Worm (Caenorhabditis elegans): ENCODE results near the gene rab-28.
"Not testable (repeated sequence)": the region's sequence is repeated elsewhere in the genome, so short reads cannot be mapped to it uniquely, and the experiment has no call there.

The rab-28 gene

DNA sequence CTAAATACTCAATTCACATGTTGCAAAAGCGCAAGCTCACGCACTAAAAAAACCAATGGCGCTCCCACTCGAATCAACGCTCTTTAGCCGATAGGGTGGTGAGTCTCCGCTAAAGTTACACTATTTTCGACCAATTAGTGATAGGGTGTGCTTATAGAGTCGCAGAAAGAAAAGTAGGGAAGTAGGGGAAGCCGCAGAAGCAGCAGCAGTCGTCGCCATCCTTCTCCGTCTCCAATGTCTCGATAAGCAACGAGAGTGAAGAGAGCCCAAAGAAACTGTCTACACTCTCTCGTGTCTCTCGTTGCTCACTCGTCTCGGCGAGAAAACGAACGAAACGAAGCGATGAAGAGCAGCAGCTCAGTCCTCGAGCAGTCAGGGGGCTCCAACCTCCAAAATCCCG is 47.1 kb downstream of the rab-28 start (continued):
- TF ChIP-seq ama-1 (optimal IDR thresholded peaks at IDR 0.05) (peak; percentile 29), mml-1 (tag; optimal IDR thresholded peaks at IDR 0.05) (no peak), elt-3 (tag; optimal IDR thresholded peaks at IDR 0.05) (no peak), pha-4 (tag; optimal IDR thresholded peaks at IDR 0.05) (peak; percentile 77), R02D3.7 (tag; optimal IDR thresholded peaks at IDR 0.05) (no peak), unc-39 (tag; optimal IDR thresholded peaks at IDR 0.05) (no peak), nfya-1 (tag; optimal IDR thresholded peaks at IDR 0.05; ENCODE audit: insufficient read depth) (peak; percentile 97), ztf-4 (tag; optimal IDR thresholded peaks at IDR 0.05) (no peak)

DNA sequence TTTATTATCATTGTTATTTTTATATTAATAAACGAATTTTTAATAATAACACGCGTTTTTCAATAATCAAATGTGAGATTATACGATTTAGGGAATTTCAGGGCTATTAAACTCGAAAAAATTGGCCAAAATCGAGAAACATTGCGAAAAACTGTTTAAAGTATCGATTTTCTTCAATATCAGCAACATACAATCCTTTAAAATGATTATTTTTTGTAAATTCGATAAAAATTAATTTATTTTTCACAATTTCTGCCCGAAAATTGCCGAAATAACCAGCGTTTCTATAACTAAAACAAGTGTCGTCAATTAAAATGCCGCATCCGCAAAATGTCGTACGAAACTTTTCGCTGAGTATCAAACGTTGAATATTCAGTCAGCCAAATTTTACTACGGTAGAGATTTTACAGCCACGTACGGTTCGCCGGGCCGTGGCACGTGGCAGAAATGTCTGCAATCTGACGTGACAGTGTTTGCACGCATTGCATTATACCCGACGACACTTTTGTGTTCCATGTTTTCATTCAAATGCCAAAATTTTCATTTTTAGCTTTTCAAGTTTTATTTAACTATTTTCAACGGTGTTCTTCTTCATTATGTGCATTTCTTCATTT is 47.7 kb downstream of the rab-28 start:
- peak; percentile 34 for TF ChIP-seq lsy-12 (tag; optimal IDR thresholded peaks at IDR 0.05)
- peak; percentile 43 for TF ChIP-seq nhr-25 (tag; optimal IDR thresholded peaks at IDR 0.05)

- TF ChIP-seq sea-2 (GFP tag; optimal IDR thresholded peaks at IDR 0.05); ztf-4 (tag; optimal IDR thresholded peaks at IDR 0.05); egl-27 (tag; optimal IDR thresholded peaks at IDR 0.05): not testable (repeated sequence)
These were observed 49.3 kb downstream of the rab-28 start, which contains the start of gene C46C2.7 for ce11 chrIV:9194524-9194923. C46C2.7 (plus strand) TSS chrIV:9194824.

ce11 chrIV:9192522-9192921 is 51.3 kb downstream of the rab-28 start, which contains the start of gene C46C2.5:
C46C2.5 (minus strand) TSS chrIV:9192622.
- TF ChIP-seq nhr-23 (tag; optimal IDR thresholded peaks at IDR 0.05) (no peak), ZK546.5 (tag; optimal IDR thresholded peaks at IDR 0.05) (no peak), mdl-1 (tag; optimal IDR thresholded peaks at IDR 0.05) (no peak), ceh-82 (tag; optimal IDR thresholded peaks at IDR 0.05) (no peak), nhr-76 (tag; optimal IDR thresholded peaks at IDR 0.05) (no peak), ztf-4 (tag; optimal IDR thresholded peaks at IDR 0.05) (no peak), nfya-1 (tag; optimal IDR thresholded peaks at IDR 0.05; ENCODE audit: insufficient read depth) (no peak), ceh-9 (tag; optimal IDR thresholded peaks at IDR 0.05) (no peak), nhr-43 (tag; optimal IDR thresholded peaks at IDR 0.05; ENCODE audit: poor library complexity, severe bottlenecking) (no peak), nhr-12 (tag; optimal IDR thresholded peaks at IDR 0.05) (no peak), lin-39 (tag; optimal IDR thresholded peaks at IDR 0.05) (no peak), eor-1 (tag; optimal IDR thresholded peaks at IDR 0.05) (no peak), elt-1 (tag; optimal IDR thresholded peaks at IDR 0.05) (no peak), fos-1 (tag; optimal IDR thresholded peaks at IDR 0.05) (no peak), ceh-28 (tag; optimal IDR thresholded peaks at IDR 0.05) (no peak), nhr-237 (tag; optimal IDR thresholded peaks at IDR 0.05) (no peak), nhr-28 (tag; optimal IDR thresholded peaks at IDR 0.05) (no peak), elt-2 (tag; optimal IDR thresholded peaks at IDR 0.05) (no peak), ztf-11 (tag; optimal IDR thresholded peaks at IDR 0.05) (no peak)
